Fruit fly (Drosophila melanogaster) whole organism, wandering third instar larva: ENCODE measurements around the gene spi.

Source experiments
- Abd-B ChIP-seq: fragments of >200 bp; optimal IDR thresholded peaks from 2 replicates; lab custom pipeline; 2017; ENCODE audit warnings: missing biosample characterization, missing genetic modification characterization
- CG32264 ChIP-seq: fragments of 200-800 bp; sonication (Bioruptor generic); optimal IDR thresholded peaks from 2 replicates; lab custom pipeline; 2016; ENCODE audit warnings: missing biosample characterization, missing genetic modification characterization
- CG9705 ChIP-seq: fragments of 200-800 bp; sonication (Bioruptor generic); optimal IDR thresholded peaks from 2 replicates; lab custom pipeline; 2018; ENCODE audit warnings: missing biosample characterization, mild to moderate bottlenecking, missing genetic modification characterization
- CrebA ChIP-seq: fragments of 200-800 bp; sonication (Bioruptor generic); optimal IDR thresholded peaks from 2 replicates; lab custom pipeline; 2016; ENCODE audit warnings: missing biosample characterization, mild to moderate bottlenecking, missing genetic modification characterization, borderline replicate concordance
- Dfd ChIP-seq: fragments of >200 bp; optimal IDR thresholded peaks from 2 replicates; lab custom pipeline; 2017; ENCODE audit warnings: missing biosample characterization, missing genetic modification characterization
- Dif ChIP-seq: fragments of 200-275, 200-300 bp; sonication (Bioruptor generic); optimal IDR thresholded peaks from 2 replicates; lab custom pipeline; 2018; ENCODE audit warnings: missing biosample characterization, missing genetic modification characterization; ENCODE audit not compliant: partially characterized antibody
- GATAd ChIP-seq: sonication (Bioruptor generic); optimal IDR thresholded peaks from 2 replicates; lab custom pipeline; 2016; ENCODE audit warnings: missing biosample characterization, missing genetic modification characterization
- HLH106 ChIP-seq: fragments of 200-800 bp; optimal IDR thresholded peaks from 3 replicates; lab custom pipeline; 2019; ENCODE audit warnings: missing biosample characterization, mild to moderate bottlenecking, missing genetic modification characterization, moderate library complexity
- Hnf4 ChIP-seq: fragments of 200-800 bp; sonication (Bioruptor generic); optimal IDR thresholded peaks from 2 replicates; lab custom pipeline; 2016; ENCODE audit warnings: missing biosample characterization, mild to moderate bottlenecking, missing genetic modification characterization
- Hr78 ChIP-seq: fragments of >200 bp; optimal IDR thresholded peaks from 2 replicates; lab custom pipeline; 2017; ENCODE audit warnings: missing biosample characterization, missing genetic modification characterization
- Hr83 ChIP-seq: fragments of 200-300 bp; sonication (Bioruptor generic); optimal IDR thresholded peaks from 2 replicates; lab custom pipeline; 2016; ENCODE audit warnings: missing biosample characterization, mild to moderate bottlenecking, missing genetic modification characterization, moderate library complexity; ENCODE audit not compliant: poor library complexity, severe bottlenecking
- Jra ChIP-seq: sonication (Bioruptor generic); optimal IDR thresholded peaks from 2 replicates; lab custom pipeline; 2016; ENCODE audit warnings: missing biosample characterization, missing genetic modification characterization
- Mio ChIP-seq: sonication (Bioruptor generic); optimal IDR thresholded peaks from 2 replicates; lab custom pipeline; 2016; ENCODE audit warnings: missing biosample characterization, missing genetic modification characterization
- Myc ChIP-seq: fragments of >200 bp; optimal IDR thresholded peaks from 2 replicates; lab custom pipeline; 2017
- N ChIP-seq: fragments of >200 bp; optimal IDR thresholded peaks from 2 replicates; lab custom pipeline; 2018; ENCODE audit warnings: missing biosample characterization, missing external identifiers, missing genetic modification characterization
- OdsH ChIP-seq: fragments of 200-800 bp; sonication (Bioruptor generic); optimal IDR thresholded peaks from 2 replicates; lab custom pipeline; 2016; ENCODE audit warnings: missing biosample characterization, mild to moderate bottlenecking, missing genetic modification characterization
- Rel ChIP-seq, 2 experiments: fragments of 200-800 bp; sonication (Bioruptor generic) in 1 of 2; optimal IDR thresholded peaks; 2 replicates in 1 of 2; 3 replicates in 1 of 2; lab custom pipeline; 2016 to 2019; ENCODE audit warnings: mild to moderate bottlenecking in 2 of 2, missing biosample characterization in 2 of 2, missing genetic modification characterization in 2 of 2, moderate library complexity in 1 of 2
- Sp1 ChIP-seq: fragments of 200-800 bp; sonication (Bioruptor generic); optimal IDR thresholded peaks from 3 replicates; lab custom pipeline; 2019; ENCODE audit warnings: missing biosample characterization, mild to moderate bottlenecking, missing genetic modification characterization, moderate library complexity
- Vsx2 ChIP-seq: fragments of 200-300, 225-300 bp; sonication (Bioruptor generic); optimal IDR thresholded peaks from 2 replicates; lab custom pipeline; 2018; ENCODE audit warnings: missing biosample characterization, missing genetic modification characterization; ENCODE audit not compliant: partially characterized antibody
- br ChIP-seq: fragments of 200-800 bp; sonication (Bioruptor generic); optimal IDR thresholded peaks from 2 replicates; lab custom pipeline; 2016; ENCODE audit warnings: missing biosample characterization, missing genetic modification characterization
- brk ChIP-seq: fragments of 200-800 bp; sonication (Bioruptor generic); optimal IDR thresholded peaks from 2 replicates; lab custom pipeline; 2016; ENCODE audit warnings: missing biosample characterization, mild to moderate bottlenecking, missing genetic modification characterization
- dl ChIP-seq, 2 experiments: fragments of 175-275, 200-275 bp in 1 of 2; fragments of 200-275 bp in 1 of 2; sonication (Bioruptor generic); optimal IDR thresholded peaks; lab custom pipeline; 2018; ENCODE audit warnings: mild to moderate bottlenecking in 2 of 2, missing biosample characterization in 2 of 2, missing genetic modification characterization in 2 of 2, moderate library complexity in 2 of 2; ENCODE audit not compliant: partially characterized antibody in 2 of 2, insufficient read depth in 1 of 2
- dmrt93B ChIP-seq: fragments of 200-800 bp; sonication (Bioruptor generic); optimal IDR thresholded peaks from 2 replicates; lab custom pipeline; 2018; ENCODE audit warnings: missing biosample characterization, mild to moderate bottlenecking, missing genetic modification characterization
- dsf ChIP-seq: sonication (Bioruptor generic); optimal IDR thresholded peaks from 2 replicates; lab custom pipeline; 2016; ENCODE audit warnings: missing biosample characterization, missing genetic modification characterization, borderline replicate concordance
- ey ChIP-seq: fragments of 200-800 bp; sonication (Bioruptor generic); optimal IDR thresholded peaks from 2 replicates; lab custom pipeline; 2016; ENCODE audit warnings: missing biosample characterization, missing genetic modification characterization
- foxo ChIP-seq, 2 experiments: fragments of 200-800 bp; sonication (Bioruptor generic); optimal IDR thresholded peaks; 2 replicates in 1 of 2; 3 replicates in 1 of 2; lab custom pipeline; 2016 to 2017; ENCODE audit warnings: missing biosample characterization in 2 of 2, missing genetic modification characterization in 2 of 2
- fru ChIP-seq: fragments of 200-800 bp; sonication (Bioruptor generic); optimal IDR thresholded peaks from 3 replicates; lab custom pipeline; 2016; ENCODE audit warnings: missing biosample characterization, mild to moderate bottlenecking, missing genetic modification characterization
- h ChIP-seq: fragments of 200-800 bp; sonication (Bioruptor generic); optimal IDR thresholded peaks from 3 replicates; lab custom pipeline; 2016; ENCODE audit warnings: missing biosample characterization, mild to moderate bottlenecking, missing genetic modification characterization
- jim ChIP-seq: fragments of 175-275, 200-325 bp; sonication (Bioruptor generic); optimal IDR thresholded peaks from 2 replicates; lab custom pipeline; 2016; ENCODE audit warnings: missing biosample characterization, mild to moderate bottlenecking, missing genetic modification characterization
- lola ChIP-seq: fragments of >200 bp; optimal IDR thresholded peaks from 2 replicates; lab custom pipeline; 2017; ENCODE audit warnings: missing biosample characterization, missing genetic modification characterization
- pan ChIP-seq: fragments of >200 bp; optimal IDR thresholded peaks from 2 replicates; lab custom pipeline; 2017
- psq ChIP-seq: fragments of 200-800 bp; sonication (Bioruptor generic); optimal IDR thresholded peaks from 3 replicates; lab custom pipeline; 2017; ENCODE audit warnings: missing biosample characterization, mild to moderate bottlenecking, missing genetic modification characterization, moderate library complexity
- rgr ChIP-seq: fragments of 200-800 bp; sonication (Bioruptor generic); optimal IDR thresholded peaks from 3 replicates; lab custom pipeline; 2016; ENCODE audit warnings: missing biosample characterization, mild to moderate bottlenecking, missing genetic modification characterization
- sage ChIP-seq: fragments of 200-800 bp; sonication (Bioruptor generic); optimal IDR thresholded peaks from 2 replicates; lab custom pipeline; 2016; ENCODE audit warnings: missing biosample characterization, mild to moderate bottlenecking, missing genetic modification characterization
- sv ChIP-seq: fragments of 200-800 bp; sonication (Bioruptor generic); optimal IDR thresholded peaks from 3 replicates; lab custom pipeline; 2016; ENCODE audit warnings: missing biosample characterization, missing genetic modification characterization
- tai ChIP-seq: sonication (Bioruptor generic); optimal IDR thresholded peaks from 2 replicates; lab custom pipeline; 2016; ENCODE audit warnings: missing biosample characterization, missing genetic modification characterization
- usp ChIP-seq: fragments of >200 bp; optimal IDR thresholded peaks from 2 replicates; lab custom pipeline; 2017; ENCODE audit warnings: missing biosample characterization, missing genetic modification characterization
- woc ChIP-seq: sonication (Bioruptor generic); optimal IDR thresholded peaks from 2 replicates; lab custom pipeline; 2016; ENCODE audit warnings: missing biosample characterization, mild to moderate bottlenecking, missing genetic modification characterization

The spi gene

dm6 chr2L:19535234-19535633 lies 41.9 kb downstream of the spi start, which contains the start of gene CG31697:
Gene CG31697 (plus strand): TSS chr2L:19535448.
- TF ChIP-seq Dif (GFP tag; lab: Kevin White, UChicago) (no peak), Jra (no peak), h (peak; percentile 86), lola (no peak), ey (GFP tag; lab: Kevin White, UChicago) (no peak)

- TF ChIP-seq OdsH (GFP tag; lab: Kevin White, UChicago), result peak; percentile 86
- TF ChIP-seq dsf (GFP tag; lab: Kevin White, UChicago), result peak; percentile 50
- TF ChIP-seq Hnf4 (GFP tag; lab: Kevin White, UChicago), result peak; percentile 91
- peak; percentile 82 for TF ChIP-seq brk (GFP tag; lab: Kevin White, UChicago)
- no peak for TF ChIP-seq Hr78 (GFP tag; lab: Kevin White, UChicago)
- peak; percentile 89 for TF ChIP-seq ey (GFP tag; lab: Kevin White, UChicago)
- TF ChIP-seq woc (GFP tag; lab: Kevin White, UChicago), result peak; percentile 89
- no peak for TF ChIP-seq Rel (GFP tag; optimal IDR thresholded peaks at IDR 0.05; lab: Kevin White, UChicago)
- TF ChIP-seq Rel (tag; optimal IDR thresholded peaks at IDR 0.05; lab: Kevin White, UChicago), result peak; percentile 58
- TF ChIP-seq lola, result no peak
- TF ChIP-seq Dfd, result no peak
- TF ChIP-seq fru (GFP tag; lab: Kevin White, UChicago), result peak; percentile 90
- no peak for TF ChIP-seq usp
- TF ChIP-seq CG32264 (GFP tag; lab: Kevin White, UChicago), result peak; percentile 74
- peak; percentile 61 for TF ChIP-seq Jra
- TF ChIP-seq Dif (GFP tag; lab: Kevin White, UChicago), result no peak
- TF ChIP-seq jim, result peak; percentile 2
- peak; percentile 80 for TF ChIP-seq Sp1
- peak; percentile 93 for TF ChIP-seq rgr (GFP tag; lab: Kevin White, UChicago)
- peak; percentile 92 for TF ChIP-seq Hr83 (GFP tag; lab: Kevin White, UChicago)
- TF ChIP-seq Vsx2 (GFP tag; lab: Kevin White, UChicago), result no peak
- peak; percentile 85 for TF ChIP-seq HLH106 (tag; lab: Kevin White, UChicago)
- TF ChIP-seq br (GFP tag; lab: Kevin White, UChicago), result peak; percentile 89
- peak; percentile 63 for TF ChIP-seq sage (GFP tag; lab: Kevin White, UChicago)
- TF ChIP-seq Myc, result peak; percentile 41
- no peak for TF ChIP-seq dl (GFP tag; optimal IDR thresholded peaks at IDR 0.05; lab: Kevin White, UChicago; ENCODE audit: insufficient read depth in 1 of 2, partially characterized antibody in 2 of 2)
- TF ChIP-seq h, result peak; percentile 90
- TF ChIP-seq pan (lab: Kevin White, UChicago), result no peak
- TF ChIP-seq dmrt93B (GFP tag; lab: Kevin White, UChicago), result peak; percentile 71
- peak; percentile 63 for TF ChIP-seq Mio (GFP tag; lab: Kevin White, UChicago)
- no peak for TF ChIP-seq tai (GFP tag; lab: Kevin White, UChicago)
- TF ChIP-seq CG9705 (GFP tag; lab: Kevin White, UChicago), result peak; percentile 61
- peak; percentile 17 to 92 for TF ChIP-seq foxo (GFP tag; optimal IDR thresholded peaks at IDR 0.05; lab: Kevin White, UChicago)
- TF ChIP-seq Abd-B (GFP tag; lab: Kevin White, UChicago), result no peak
- TF ChIP-seq N, result no peak
- TF ChIP-seq CrebA, result no peak
- peak; percentile 28 for TF ChIP-seq GATAd (GFP tag; lab: Kevin White, UChicago)
- TF ChIP-seq sv, result peak; percentile 84
- TF ChIP-seq psq, result peak; percentile 68
Observed at dm6 chr2L:19533247-19533646, 43.9 kb downstream of the spi start, which contains the start of gene CG33116. Gene CG33116 (plus strand): TSS chr2L:19533479.

dm6 chr2L:19530092-19530491 lies 47.0 kb downstream of the spi start, which contains the start of gene CG10165:
Gene CG10165 (minus strand): TSS chr2L:19530305.
- no peak for TF ChIP-seq rgr (GFP tag; lab: Kevin White, UChicago)
- no peak for TF ChIP-seq Dfd
- peak; percentile 26 for TF ChIP-seq Hr83 (GFP tag; lab: Kevin White, UChicago)
- TF ChIP-seq h, result peak; percentile 37
- peak; percentile 91 for TF ChIP-seq fru (GFP tag; lab: Kevin White, UChicago)
- no peak for TF ChIP-seq Vsx2 (GFP tag; lab: Kevin White, UChicago)
